Worm (Caenorhabditis elegans) whole organism, L4 larva: Measurements from ENCODE around the gene srj-11.

ENCODE experiments used
- lin-15B ChIP-seq: fragments of 150-350 bp; sonication (generic microtip); optimal IDR thresholded peaks from 3 replicates; lab custom pipeline; 2014; ENCODE audit warnings: missing biosample characterization, missing genetic modification characterization
- nhr-76 ChIP-seq: fragments of 150-350 bp; optimal IDR thresholded peaks from 2 replicates; lab custom pipeline; 2014; ENCODE audit warnings: missing biosample characterization, missing genetic modification characterization

DNA sequence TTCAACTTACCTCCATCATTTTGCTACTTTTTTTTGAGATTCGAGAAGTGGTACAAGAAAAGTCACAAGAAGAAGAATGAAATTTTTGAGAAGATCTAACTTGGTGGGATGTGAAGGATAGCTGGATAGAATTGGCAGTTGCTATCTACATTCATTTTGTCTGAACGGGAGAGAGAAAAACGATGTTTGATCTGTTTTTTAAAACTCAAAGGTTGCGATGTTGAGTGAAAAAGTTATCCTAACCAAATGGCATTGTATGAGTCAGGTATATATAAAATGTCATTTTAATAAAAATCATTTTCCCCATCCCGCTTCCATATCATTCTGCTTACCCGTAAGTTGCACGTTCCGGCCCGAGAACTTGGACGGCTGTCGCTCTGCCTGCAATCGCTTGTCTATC lies 48.0 kb downstream of the srj-11 start, which contains the start of gene F35F10.6:
- TF ChIP-seq nhr-76 (no peak), lin-15B (tag; lab: Kevin White, UChicago) (no peak)
